Worm (Caenorhabditis elegans): ENCODE results near the gene agt-2.

- TF ChIP-seq lin-54 (GFP tag; optimal IDR thresholded peaks at IDR 0.05) (no peak), nfya-1 (tag; optimal IDR thresholded peaks at IDR 0.05; ENCODE audit: borderline replicate concordance, insufficient read depth) (no peak), unc-62 (GFP tag; optimal IDR thresholded peaks at IDR 0.05) (peak; percentile 21)
These were observed 36.2 kb downstream of the agt-2 start for ce11 chrII:5337495-5337840.

All from whole organism, young adult.